Worm (Caenorhabditis elegans): Measurements from ENCODE around the gene vps-11.

- TF ChIP-seq snpc-1.1 (tag; optimal IDR thresholded peaks at IDR 0.05; ENCODE audit: insufficient read depth) (no peak), nhr-179 (tag; optimal IDR thresholded peaks at IDR 0.05) (no peak), F57A8.1 (GFP tag; optimal IDR thresholded peaks at IDR 0.05) (no peak), F22D6.2 (tag; optimal IDR thresholded peaks at IDR 0.05) (no peak), rpc-1 (optimal IDR thresholded peaks at IDR 0.05) (no peak), rpc-1 (tag; optimal IDR thresholded peaks at IDR 0.05) (no peak), zfh-2 (GFP tag; conservative IDR thresholded peaks at IDR 0.05) (no peak), F49E8.2 (tag; optimal IDR thresholded peaks at IDR 0.05; ENCODE audit: insufficient read depth) (no peak), ama-1 (optimal IDR thresholded peaks at IDR 0.05) (no peak), ama-1 (GFP tag; optimal IDR thresholded peaks at IDR 0.05) (no peak), let-526 (GFP tag; IDR thresholded peaks at IDR 0.05) (no peak), ceh-27 (GFP tag; optimal IDR thresholded peaks at IDR 0.05) (no peak), cebp-2 (GFP tag; IDR thresholded peaks at IDR 0.05) (no peak), nhr-80 (tag; optimal IDR thresholded peaks at IDR 0.05) (no peak), attf-5 (GFP tag; optimal IDR thresholded peaks at IDR 0.05) (no peak), hmg-1.2 (GFP tag; IDR thresholded peaks at IDR 0.05) (peak; percentile 50)
Measured at ce11 chrII:10810690-10811089, 17.4 kb upstream of the vps-11 start, which contains the start of gene msrp-7.
